Worm (Caenorhabditis elegans) whole organism, early embryonic: ENCODE measurements around the gene spe-17.

ENCODE experiments used
- ama-1 ChIP-seq: fragments of 150-350 bp; optimal IDR thresholded peaks from 2 replicates; lab custom pipeline; 2014
- flt-1 ChIP-seq: fragments of 200-800 bp; sonication (Bioruptor generic); IDR thresholded peaks from 2 replicates; pipeline ENCODE4 v1.3.6; 2022; ENCODE audit warnings: missing genetic modification characterization, missing compliant biosample characterization

DNA sequence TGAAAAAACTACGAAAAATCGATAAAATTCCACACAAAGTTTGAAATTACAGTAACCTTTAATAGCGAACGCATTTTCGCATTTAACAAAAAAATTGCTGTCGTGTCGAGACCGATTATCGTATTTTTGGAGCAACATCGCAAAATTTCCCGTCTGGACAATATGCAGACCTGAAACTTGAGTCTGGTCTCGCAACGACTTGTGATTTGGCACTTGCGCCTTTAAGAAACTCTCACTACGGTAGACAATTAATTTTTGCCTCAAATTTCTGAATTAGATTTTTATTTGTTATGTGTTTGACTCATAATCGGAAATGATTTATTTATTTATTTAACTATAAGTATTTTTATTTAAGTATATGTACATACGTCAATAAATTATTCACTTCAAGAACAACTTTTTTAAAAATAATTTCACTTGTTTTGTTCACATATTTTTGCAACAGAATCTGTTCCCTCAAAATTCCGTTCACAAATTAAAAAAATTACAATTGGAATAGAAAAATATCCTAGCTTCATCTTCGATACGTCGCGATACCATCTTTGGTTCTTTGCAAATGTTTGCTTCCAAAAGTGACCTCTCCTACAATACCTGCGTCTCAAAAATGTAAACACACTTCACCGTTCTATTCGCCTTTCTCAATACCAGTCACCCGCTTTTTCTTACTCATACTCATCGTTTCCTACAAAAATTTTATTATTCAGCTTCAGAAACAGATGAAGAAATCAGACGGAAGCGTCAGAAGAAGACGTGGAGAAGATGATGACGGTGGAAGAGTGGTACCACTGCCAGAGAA, 34.5 kb downstream of the spe-17 start, which contains the start of gene T12G3.4:
- TF ChIP-seq flt-1 (GFP tag; lab: Robert Waterston, UW) (no peak), ama-1 (lab: Kevin White, UChicago) (no peak)
